Fruit fly (Drosophila melanogaster) whole organism, embryonic: ENCODE data around the gene Cow.

ENCODE experiments used
- Atf3 ChIP-seq: fragments of 200-800 bp; sonication (Bioruptor generic); optimal IDR thresholded peaks from 3 replicates; lab custom pipeline; 2016; ENCODE audit warnings: missing biosample characterization, missing genetic modification characterization
- CG11456 ChIP-seq: fragments of 200-800 bp; sonication (Bioruptor generic); IDR thresholded peaks from 3 replicates; pipeline ENCODE4 v1.3.6; 2022; ENCODE audit warnings: missing biosample characterization, missing genetic modification characterization
- CG12071 ChIP-seq: fragments of 200-800 bp; sonication (Bioruptor generic); optimal IDR thresholded peaks from 3 replicates; lab custom pipeline; 2018; ENCODE audit warnings: missing biosample characterization, mild to moderate bottlenecking, missing genetic modification characterization
- CG12769 ChIP-seq: fragments of 200-800 bp; sonication (Bioruptor generic); optimal IDR thresholded peaks from 2 replicates; lab custom pipeline; 2019; ENCODE audit warnings: missing biosample characterization, mild to moderate bottlenecking, missing genetic modification characterization, moderate library complexity
- CG15011 ChIP-seq: fragments of 200-800 bp; sonication (Bioruptor generic); optimal IDR thresholded peaks from 3 replicates; lab custom pipeline; 2018; ENCODE audit warnings: missing biosample characterization, mild to moderate bottlenecking, missing genetic modification characterization
- CG1647 ChIP-seq: fragments of 200-800 bp; sonication (Bioruptor generic); optimal IDR thresholded peaks from 3 replicates; lab custom pipeline; 2016; ENCODE audit warnings: missing biosample characterization, missing genetic modification characterization
- CG3838 ChIP-seq: fragments of 200-800 bp; sonication (Bioruptor generic); optimal IDR thresholded peaks from 3 replicates; lab custom pipeline; 2016; ENCODE audit warnings: missing biosample characterization, missing genetic modification characterization
- CG42726 ChIP-seq: fragments of 200-800 bp; sonication (Bioruptor generic); IDR thresholded peaks from 2 replicates; pipeline ENCODE4 v1.3.6; 2022; ENCODE audit warnings: missing biosample characterization, missing genetic modification characterization; ENCODE audit not compliant: partially characterized antibody
- CG4404 ChIP-seq: fragments of 200-800 bp; sonication (Bioruptor generic); IDR thresholded peaks from 2 replicates; pipeline ENCODE4 v1.3.6; 2022; ENCODE audit warnings: missing biosample characterization, missing genetic modification characterization
- CG4707 ChIP-seq: fragments of 200-800 bp; sonication (Bioruptor generic); optimal IDR thresholded peaks from 2 replicates; lab custom pipeline; 2018; ENCODE audit warnings: missing biosample characterization, mild to moderate bottlenecking, missing genetic modification characterization, moderate library complexity
- CG6654 ChIP-seq: fragments of 200-800 bp; sonication (Bioruptor generic); optimal IDR thresholded peaks from 2 replicates; lab custom pipeline; 2017; ENCODE audit warnings: missing biosample characterization, mild to moderate bottlenecking, missing genetic modification characterization
- CG6683 ChIP-seq: fragments of 200-800 bp; sonication (Bioruptor generic); optimal IDR thresholded peaks from 2 replicates; lab custom pipeline; 2017; ENCODE audit warnings: missing biosample characterization, mild to moderate bottlenecking, missing genetic modification characterization, missing genetic modification reagents
- CG7271 ChIP-seq: fragments of 200-800 bp; sonication (Bioruptor generic); optimal IDR thresholded peaks from 2 replicates; lab custom pipeline; 2018; ENCODE audit warnings: missing biosample characterization, mild to moderate bottlenecking, missing genetic modification characterization, moderate library complexity
- CG9215 ChIP-seq: fragments of 200-800 bp; sonication (Bioruptor generic); IDR thresholded peaks from 2 replicates; pipeline ENCODE4 v1.3.6; 2022; ENCODE audit warnings: missing biosample characterization, missing genetic modification characterization
- E2f2 ChIP-seq: fragments of 200-800 bp; sonication (Bioruptor generic); IDR thresholded peaks from 2 replicates; pipeline ENCODE4 v1.3.6; 2022; ENCODE audit warnings: missing biosample characterization, missing genetic modification characterization
- Elba2 ChIP-seq: fragments of 200-800 bp; sonication (Bioruptor generic); optimal IDR thresholded peaks from 3 replicates; lab custom pipeline; 2016; ENCODE audit warnings: missing biosample characterization, missing genetic modification characterization
- Fer1 ChIP-seq: fragments of 200-800 bp; sonication (Bioruptor generic); optimal IDR thresholded peaks from 2 replicates; lab custom pipeline; 2017; ENCODE audit warnings: missing biosample characterization, mild to moderate bottlenecking, missing genetic modification characterization
- Fer2 ChIP-seq: fragments of 200-800 bp; sonication (Bioruptor generic); optimal IDR thresholded peaks from 2 replicates; lab custom pipeline; 2018; ENCODE audit warnings: missing biosample characterization, mild to moderate bottlenecking, missing genetic modification characterization, moderate library complexity
- HLH4C ChIP-seq: fragments of 200-800 bp; sonication (Bioruptor generic); IDR thresholded peaks from 3 replicates; pipeline ENCODE4 v1.3.6; 2022; ENCODE audit warnings: missing biosample characterization, missing genetic modification characterization; ENCODE audit not compliant: partially characterized antibody
- Hr39 ChIP-seq: fragments of >200 bp; optimal IDR thresholded peaks from 2 replicates; lab custom pipeline; 2017
- Hr51 ChIP-seq, 2 experiments: fragments of 200-800 bp; sonication (Bioruptor generic); optimal IDR thresholded peaks; 2 replicates in 1 of 2; 3 replicates in 1 of 2; lab custom pipeline; 2016 to 2018; ENCODE audit warnings: missing biosample characterization in 2 of 2, missing genetic modification characterization in 2 of 2, mild to moderate bottlenecking in 1 of 2, moderate library complexity in 1 of 2
- MBD-R2 ChIP-seq: fragments of 200-800 bp; sonication (Bioruptor generic); IDR thresholded peaks from 2 replicates; pipeline ENCODE4 v1.3.6; 2022; ENCODE audit warnings: missing biosample characterization, missing genetic modification characterization
- Mes4 ChIP-seq: fragments of 200-800 bp; sonication (Bioruptor generic); optimal IDR thresholded peaks from 2 replicates; lab custom pipeline; 2016; ENCODE audit warnings: missing biosample characterization, missing genetic modification characterization
- Nf-YB ChIP-seq: fragments of 200-800 bp; sonication (Bioruptor generic); optimal IDR thresholded peaks from 3 replicates; lab custom pipeline; 2019; ENCODE audit warnings: missing biosample characterization, mild to moderate bottlenecking, missing genetic modification characterization, moderate library complexity
- Sin3A ChIP-seq: fragments of >200 bp; optimal IDR thresholded peaks from 2 replicates; lab custom pipeline; 2018
- Sox100B ChIP-seq: fragments of 200-800 bp; sonication (Bioruptor generic); optimal IDR thresholded peaks from 3 replicates; lab custom pipeline; 2018; ENCODE audit warnings: missing biosample characterization, mild to moderate bottlenecking, missing genetic modification characterization
- Ssrp ChIP-seq: fragments of 200-800 bp; sonication (Bioruptor generic); optimal IDR thresholded peaks from 2 replicates; lab custom pipeline; 2018; ENCODE audit warnings: missing biosample characterization, mild to moderate bottlenecking, missing genetic modification characterization, moderate library complexity
- Xrp1 ChIP-seq: fragments of 200-800 bp; sonication (Bioruptor generic); IDR thresholded peaks from 2 replicates; pipeline ENCODE4 v1.3.6; 2022; ENCODE audit warnings: missing biosample characterization, missing genetic modification characterization
- ara ChIP-seq: fragments of 200-800 bp; sonication (Bioruptor generic); IDR thresholded peaks from 2 replicates; pipeline ENCODE4 v1.3.6; 2022; ENCODE audit warnings: missing biosample characterization, missing genetic modification characterization
- bbx ChIP-seq: fragments of 200-800 bp; sonication (Bioruptor generic); IDR thresholded peaks from 2 replicates; pipeline ENCODE4 v1.3.6; 2022; ENCODE audit warnings: missing biosample characterization, missing genetic modification characterization; ENCODE audit not compliant: partially characterized antibody
- chn ChIP-seq: fragments of 200-800 bp; sonication (Bioruptor generic); optimal IDR thresholded peaks from 2 replicates; lab custom pipeline; 2016; ENCODE audit warnings: missing biosample characterization, missing genetic modification characterization
- crc ChIP-seq: fragments of 200-800 bp; sonication (Bioruptor generic); optimal IDR thresholded peaks from 2 replicates; lab custom pipeline; 2016; ENCODE audit warnings: missing biosample characterization, missing genetic modification characterization
- eve ChIP-seq, 2 experiments: fragments of >200 bp; optimal IDR thresholded peaks; 2 replicates each; lab custom pipeline; 2017; ENCODE audit warnings: missing biosample characterization in 2 of 2, missing genetic modification characterization in 2 of 2
- fd102C ChIP-seq: fragments of 200-800 bp; sonication (Bioruptor generic); optimal IDR thresholded peaks from 2 replicates; lab custom pipeline; 2018; ENCODE audit warnings: missing biosample characterization, mild to moderate bottlenecking, missing genetic modification characterization, moderate library complexity
- ftz-f1 ChIP-seq: fragments of 200-800 bp; sonication (Bioruptor generic); optimal IDR thresholded peaks from 2 replicates; lab custom pipeline; 2016; ENCODE audit warnings: missing biosample characterization, missing genetic modification characterization
- gcm2 ChIP-seq: fragments of 200-800 bp; sonication (Bioruptor generic); optimal IDR thresholded peaks from 2 replicates; lab custom pipeline; 2016; ENCODE audit warnings: missing biosample characterization, missing genetic modification characterization
- gsb-n ChIP-seq: fragments of 200-800 bp; sonication (Bioruptor generic); optimal IDR thresholded peaks from 3 replicates; lab custom pipeline; 2018; ENCODE audit warnings: missing biosample characterization, mild to moderate bottlenecking, missing genetic modification characterization
- hb ChIP-seq: fragments of 200-800 bp; sonication (Bioruptor generic); IDR thresholded peaks from 3 replicates; pipeline ENCODE4 v1.3.6; 2022; ENCODE audit warnings: missing biosample characterization, missing genetic modification characterization; ENCODE audit not compliant: partially characterized antibody
- her ChIP-seq: fragments of 200-800 bp; sonication (Bioruptor generic); optimal IDR thresholded peaks from 2 replicates; lab custom pipeline; 2016; ENCODE audit warnings: missing biosample characterization, missing genetic modification characterization
- lola ChIP-seq, 3 experiments: fragments of >200 bp in 2 of 3; fragments of 200-800 bp in 1 of 3; sonication (Bioruptor generic) in 1 of 3; optimal IDR thresholded peaks; 2 replicates each; lab custom pipeline; 2017 to 2019; ENCODE audit warnings: missing biosample characterization in 3 of 3, missing genetic modification characterization in 3 of 3, mild to moderate bottlenecking in 1 of 3, moderate library complexity in 1 of 3
- org-1 ChIP-seq: fragments of 200-800 bp; sonication (Bioruptor generic); optimal IDR thresholded peaks from 2 replicates; lab custom pipeline; 2017; ENCODE audit warnings: missing biosample characterization, missing genetic modification characterization
- ro ChIP-seq: fragments of 200-800 bp; sonication (Bioruptor generic); IDR thresholded peaks from 2 replicates; pipeline ENCODE4 v1.3.6; 2022; ENCODE audit warnings: missing biosample characterization, missing genetic modification characterization
- shn ChIP-seq: fragments of 200-800 bp; sonication (Bioruptor generic); optimal IDR thresholded peaks from 3 replicates; lab custom pipeline; 2016; ENCODE audit warnings: missing biosample characterization, missing genetic modification characterization
- sima ChIP-seq: fragments of 200-800 bp; sonication (Bioruptor generic); optimal IDR thresholded peaks from 2 replicates; lab custom pipeline; 2016; ENCODE audit warnings: missing biosample characterization, missing genetic modification characterization
- sna ChIP-seq: fragments of 200-800 bp; sonication (Bioruptor generic); IDR thresholded peaks from 2 replicates; pipeline ENCODE4 v1.3.6; 2022; ENCODE audit warnings: missing biosample characterization, missing genetic modification characterization; ENCODE audit not compliant: partially characterized antibody
- so ChIP-seq: fragments of 200-800 bp; sonication (Bioruptor generic); IDR thresholded peaks from 3 replicates; pipeline ENCODE4 v1.3.6; 2022; ENCODE audit warnings: missing biosample characterization, missing genetic modification characterization
- tup ChIP-seq: fragments of 200-800 bp; sonication (Bioruptor generic); optimal IDR thresholded peaks from 2 replicates; lab custom pipeline; 2016; ENCODE audit warnings: missing biosample characterization, mild to moderate bottlenecking, missing genetic modification characterization, moderate library complexity
- unpg ChIP-seq: fragments of 200-800 bp; sonication (Bioruptor generic); optimal IDR thresholded peaks from 3 replicates; lab custom pipeline; 2018; ENCODE audit warnings: missing biosample characterization, mild to moderate bottlenecking, missing genetic modification characterization, moderate library complexity
- vvl ChIP-seq: fragments of 200-800 bp; sonication (Bioruptor generic); IDR thresholded peaks from 2 replicates; pipeline ENCODE4 v1.3.6; 2022; ENCODE audit warnings: missing biosample characterization, missing genetic modification characterization
- zen ChIP-seq: fragments of 200-800 bp; sonication (Bioruptor generic); optimal IDR thresholded peaks from 3 replicates; lab custom pipeline; 2018; ENCODE audit warnings: missing biosample characterization, mild to moderate bottlenecking, missing genetic modification characterization, moderate library complexity

Gene Cow

DNA sequence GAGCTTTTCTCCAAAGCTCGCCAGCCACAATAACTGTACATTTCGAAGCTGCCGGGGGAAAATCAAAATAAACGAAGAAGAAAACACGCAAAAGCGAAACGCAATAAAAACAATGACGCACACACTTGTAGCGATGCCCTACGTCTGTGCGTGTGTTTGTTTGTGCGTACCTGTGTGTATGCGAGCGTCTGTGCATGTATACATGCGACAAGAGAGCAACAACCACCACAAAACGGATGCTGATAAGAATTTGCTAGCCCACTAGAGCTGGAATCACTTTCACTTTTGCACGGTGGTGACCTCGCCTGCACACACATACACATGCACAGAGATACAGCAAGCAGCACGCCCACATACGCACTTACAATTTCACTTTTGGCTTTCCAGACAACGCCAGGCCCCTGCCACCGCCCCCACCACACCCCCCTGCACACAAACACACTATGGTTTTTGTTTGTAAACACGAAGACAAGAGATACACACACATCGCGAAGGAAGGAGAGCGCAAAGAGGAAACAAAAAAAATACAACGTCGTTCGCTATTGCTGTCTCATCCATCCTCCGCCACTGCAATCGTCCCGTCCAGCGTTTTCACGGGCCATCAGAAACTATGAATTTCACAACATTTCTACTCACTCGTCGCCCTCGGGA is 44.5 kb upstream of the Cow start (continued):
- TF ChIP-seq CG42726 (GFP tag; lab: Robert Waterston, UW) (no peak), CG4707 (peak; percentile 35), gcm2 (GFP tag; lab: Kevin White, UChicago) (no peak), Hr39 (no peak), Sin3A (no peak), CG6683 (GFP tag; lab: Kevin White, UChicago) (peak; percentile 24), unpg (GFP tag; lab: Kevin White, UChicago) (no peak), lola (GFP tag; optimal IDR thresholded peaks at IDR 0.05; lab: Kevin White, UChicago) (peak in 1 of 3 experiments; percentile 66), Elba2 (GFP tag; lab: Kevin White, UChicago) (no peak), her (no peak), ftz-f1 (GFP tag; lab: Kevin White, UChicago) (peak; percentile 42), hb (GFP tag; lab: Robert Waterston, UW) (no peak), Hr51 (GFP tag; optimal IDR thresholded peaks at IDR 0.05; lab: Kevin White, UChicago) (peak in 1 of 2 experiments; percentile 50), HLH4C (GFP tag; lab: Robert Waterston, UW) (no peak), CG1647 (GFP tag; lab: Kevin White, UChicago) (no peak), so (GFP tag; lab: Robert Waterston, UW) (no peak; the same call in 2 of the 3 replicates), CG15011 (GFP tag; lab: Kevin White, UChicago) (no peak), Ssrp (tag; lab: Kevin White, UChicago) (no peak), bbx (peak; percentile 54), eve (GFP tag; optimal IDR thresholded peaks at IDR 0.05; lab: Kevin White, UChicago) (no peak), CG4404 (GFP tag; lab: Robert Waterston, UW) (no peak), sna (GFP tag; lab: Robert Waterston, UW) (no peak), CG11456 (no peak), CG12769 (peak; percentile 88), org-1 (GFP tag; lab: Kevin White, UChicago) (no peak), Sox100B (GFP tag; lab: Kevin White, UChicago) (no peak), sima (GFP tag; lab: Kevin White, UChicago) (no peak), Mes4 (GFP tag; lab: Kevin White, UChicago) (no peak), CG9215 (no peak), CG6654 (GFP tag; lab: Kevin White, UChicago) (no peak), crc (no peak), CG3838 (GFP tag; lab: Kevin White, UChicago) (no peak), tup (GFP tag; lab: Kevin White, UChicago) (no peak), chn (GFP tag; lab: Kevin White, UChicago) (no peak), Fer1 (peak; percentile 28), CG7271 (tag; lab: Kevin White, UChicago) (no peak), shn (GFP tag; lab: Kevin White, UChicago) (no peak), CG12071 (GFP tag; lab: Kevin White, UChicago) (no peak), gsb-n (tag; lab: Kevin White, UChicago) (peak; percentile 0), Nf-YB (no peak), E2f2 (peak; percentile 14; the same call in 1 of the 2 replicates), MBD-R2 (0 out of 2 replicates have a peak, but pooled peaks have one; percentile 12), vvl (GFP tag; lab: Robert Waterston, UW) (0 out of 2 replicates have a peak, but pooled peaks have one; percentile 21), zen (tag; lab: Kevin White, UChicago) (peak; percentile 2), fd102C (GFP tag; lab: Kevin White, UChicago) (no peak), ro (GFP tag; lab: Robert Waterston, UW) (no peak), Xrp1 (GFP tag; lab: Robert Waterston, UW) (peak; percentile 41; the same call in 1 of the 2 replicates), Atf3 (GFP tag; lab: Kevin White, UChicago) (peak; percentile 5), Fer2 (tag; lab: Kevin White, UChicago) (no peak), ara (GFP tag; lab: Robert Waterston, UW) (no peak)
